Worm (Caenorhabditis elegans) whole organism, young adult: ENCODE data around the gene F59B10.5.

ENCODE experiments used
- F49E8.2 ChIP-seq: sonication (generic microtip); optimal IDR thresholded peaks from 3 replicates; lab custom pipeline; 2017; ENCODE audit warnings: missing genetic modification characterization, mild to moderate bottlenecking, missing compliant biosample characterization, antibody characterized with exemption, moderate library complexity; ENCODE audit not compliant: insufficient read depth
- ama-1 ChIP-seq, 3 experiments: fragments of 150-350 bp in 1 of 3; sonication (generic microtip) in 2 of 3; optimal IDR thresholded peaks; 2 replicates each; lab custom pipeline; 2014 to 2018; ENCODE audit warnings: missing biosample characterization in 2 of 3, missing genetic modification characterization in 2 of 3, missing genetic modification reagents in 2 of 3
- bed-2 ChIP-seq: fragments of 200-800 bp; sonication (Bioruptor generic); IDR thresholded peaks from 2 replicates; pipeline ENCODE4 v1.3.6; 2022; ENCODE audit warnings: missing genetic modification reagents, missing genetic modification characterization, missing compliant biosample characterization
- cebp-2 ChIP-seq: fragments of 200-800 bp; sonication (Bioruptor generic); IDR thresholded peaks from 2 replicates; pipeline ENCODE4 v1.3.6; 2022; ENCODE audit warnings: missing genetic modification characterization, missing compliant biosample characterization
- chd-7 ChIP-seq: sonication (generic microtip); optimal IDR thresholded peaks from 2 replicates; lab custom pipeline; 2016; ENCODE audit warnings: mild to moderate bottlenecking, missing genetic modification characterization, moderate library complexity, missing compliant biosample characterization
- nhr-80 ChIP-seq: sonication (generic microtip); optimal IDR thresholded peaks from 2 replicates; lab custom pipeline; 2016; ENCODE audit warnings: missing genetic modification characterization, missing compliant biosample characterization
- rec-8 ChIP-seq, 2 experiments: sonication (generic microtip); optimal IDR thresholded peaks; 2 replicates each; lab custom pipeline; 2016; ENCODE audit warnings: mild to moderate bottlenecking in 2 of 2, missing genetic modification characterization in 2 of 2, missing genetic modification reagents in 2 of 2, missing genotype in 2 of 2, missing biosample characterization in 1 of 2, missing compliant biosample characterization in 1 of 2, moderate library complexity in 1 of 2
- snpc-4 ChIP-seq, 5 experiments: fragments of 150-350 bp in 1 of 5; sonication (generic microtip) in 4 of 5; optimal IDR thresholded peaks; 2 replicates each; lab custom pipeline; 2014 to 2018; ENCODE audit warnings: missing genetic modification characterization in 5 of 5, missing biosample characterization in 3 of 5, antibody characterized with exemption in 2 of 5, mild to moderate bottlenecking in 2 of 5, missing compliant biosample characterization in 2 of 5, missing genotype in 2 of 5, moderate library complexity in 2 of 5, missing genetic modification reagents in 1 of 5
- unc-62 ChIP-seq: fragments of 150-350 bp; optimal IDR thresholded peaks from 2 replicates; lab custom pipeline; 2014; ENCODE audit warnings: missing biosample characterization, missing genetic modification reagents, missing genetic modification characterization
- ztf-18 ChIP-seq: sonication (generic microtip); optimal IDR thresholded peaks from 2 replicates; lab custom pipeline; 2016; ENCODE audit warnings: missing genotype, mild to moderate bottlenecking, missing genetic modification characterization, missing compliant biosample characterization
- ztf-25 ChIP-seq: fragments of 200-800 bp; sonication (Bioruptor generic); IDR thresholded peaks from 2 replicates; pipeline ENCODE4 v1.3.6; 2022; ENCODE audit warnings: missing genetic modification reagents, missing genetic modification characterization, missing compliant biosample characterization

ce11 chrII:10524374-10524773, 891 bp upstream of the F59B10.5 start, which contains the start of gene F59B10.6:
- TF ChIP-seq snpc-4 (GFP tag; optimal IDR thresholded peaks at IDR 0.05; lab: Kevin White, UChicago): no peak
- TF ChIP-seq snpc-4 (tag; optimal IDR thresholded peaks at IDR 0.05; lab: Kevin White, UChicago): no peak
- no peak for TF ChIP-seq bed-2
- no peak for TF ChIP-seq unc-62
- TF ChIP-seq ztf-25 (GFP tag; lab: Robert Waterston, UW): no peak
- no peak for TF ChIP-seq ama-1 (optimal IDR thresholded peaks at IDR 0.05; lab: Kevin White, UChicago)
- TF ChIP-seq ama-1 (GFP tag; optimal IDR thresholded peaks at IDR 0.05; lab: Kevin White, UChicago): no peak
- no peak for TF ChIP-seq cebp-2 (GFP tag; lab: Robert Waterston, UW)
- TF ChIP-seq nhr-80 (tag; lab: Kevin White, UChicago): no peak
- no peak for TF ChIP-seq ztf-18 (tag; lab: Kevin White, UChicago)
- TF ChIP-seq F49E8.2: no peak
- TF ChIP-seq rec-8 (tag; optimal IDR thresholded peaks at IDR 0.05; lab: Kevin White, UChicago): no peak
- no peak for TF ChIP-seq chd-7 (tag; lab: Kevin White, UChicago)
